Worm (Caenorhabditis elegans): Measurements from ENCODE around the gene srv-34.

Gene srv-34

ce11 chrV:16401519-16401918 is 26.9 kb upstream of the srv-34 start, which contains the start of gene F13A7.14 (continued):
- no peak for TF ChIP-seq bed-1 (GFP tag; IDR thresholded peaks at IDR 0.05)
- TF ChIP-seq let-526 (GFP tag; IDR thresholded peaks at IDR 0.05), result 0 out of 2 replicates have a peak, but pooled peaks have one; percentile 51
- no peak; the same call in 1 of the 2 replicates for TF ChIP-seq C06A6.2 (GFP tag; conservative IDR thresholded peaks at IDR 0.05)
- TF ChIP-seq nhr-120 (GFP tag; IDR thresholded peaks at IDR 0.05), result no peak
- TF ChIP-seq ceh-58 (GFP tag; IDR thresholded peaks at IDR 0.05), result no peak
- TF ChIP-seq Y67H2A.10 (GFP tag; conservative IDR thresholded peaks at IDR 0.05), result no peak
- TF ChIP-seq Y53G8AR.9 (GFP tag; conservative IDR thresholded peaks at IDR 0.05), result no peak; the same call in 1 of the 2 replicates
- no peak for TF ChIP-seq F57A8.1 (GFP tag; optimal IDR thresholded peaks at IDR 0.05)
- no peak for TF ChIP-seq repo-1 (tag; optimal IDR thresholded peaks at IDR 0.05)
- TF ChIP-seq let-607 (tag; optimal IDR thresholded peaks at IDR 0.05), result peak in 1 of 2 experiments; percentile 46
- no peak for TF ChIP-seq ztf-3 (GFP tag; optimal IDR thresholded peaks at IDR 0.05)
- peak; percentile 42 for TF ChIP-seq K12H6.12 (tag; optimal IDR thresholded peaks at IDR 0.05)
- TF ChIP-seq ccch-3 (GFP tag; optimal IDR thresholded peaks at IDR 0.05), result no peak
- TF ChIP-seq ztf-22 (GFP tag; optimal IDR thresholded peaks at IDR 0.05), result no peak
- TF ChIP-seq mel-28 (tag; optimal IDR thresholded peaks at IDR 0.05; ENCODE audit: borderline replicate concordance), result no peak
- TF ChIP-seq ZK185.1 (tag; optimal IDR thresholded peaks at IDR 0.05; ENCODE audit: poor library complexity, severe bottlenecking), result peak; percentile 90
- no peak for TF ChIP-seq dpff-1 (tag; optimal IDR thresholded peaks at IDR 0.05)
- TF ChIP-seq madf-8 (GFP tag; conservative IDR thresholded peaks at IDR 0.05), result peak; percentile 66
- no peak for TF ChIP-seq snpc-4 (GFP tag; optimal IDR thresholded peaks at IDR 0.05)
- peak in 3 of 4 experiments; percentile 53 to 72 (median 69) for TF ChIP-seq snpc-4 (tag; optimal IDR thresholded peaks at IDR 0.05)
- TF ChIP-seq lin-26 (GFP tag; IDR thresholded peaks at IDR 0.05), result no peak
- TF ChIP-seq B0035.1 (tag; optimal IDR thresholded peaks at IDR 0.05), result no peak
- TF ChIP-seq gei-17 (GFP tag; optimal IDR thresholded peaks at IDR 0.05), result no peak
- TF ChIP-seq F22D6.2 (tag; optimal IDR thresholded peaks at IDR 0.05), result peak; percentile 36
- no peak for TF ChIP-seq ztf-6 (GFP tag; IDR thresholded peaks at IDR 0.05)
- no peak for TF ChIP-seq fkh-3 (tag; optimal IDR thresholded peaks at IDR 0.05)
- TF ChIP-seq F33H1.4 (GFP tag; IDR thresholded peaks at IDR 0.05), result peak; percentile 51
- no peak for TF ChIP-seq hsf-1 (GFP tag; IDR thresholded peaks at IDR 0.05)
- no peak for TF ChIP-seq T26A5.8 (tag; optimal IDR thresholded peaks at IDR 0.05)
- TF ChIP-seq B0261.1 (tag; optimal IDR thresholded peaks at IDR 0.05), result peak; percentile 15
- TF ChIP-seq cebp-2 (GFP tag; IDR thresholded peaks at IDR 0.05), result no peak
- TF ChIP-seq C17E4.6 (GFP tag; IDR thresholded peaks at IDR 0.05), result no peak
- no peak for TF ChIP-seq ceh-40 (GFP tag; IDR thresholded peaks at IDR 0.05)
- peak; percentile 52 for TF ChIP-seq ceh-91 (GFP tag; IDR thresholded peaks at IDR 0.05)
- no peak for TF ChIP-seq rpc-1 (optimal IDR thresholded peaks at IDR 0.05)
- TF ChIP-seq rpc-1 (tag; optimal IDR thresholded peaks at IDR 0.05), result no peak
- TF ChIP-seq aptf-2 (GFP tag; conservative IDR thresholded peaks at IDR 0.05), result peak; percentile 72; the same call in 1 of the 2 replicates

ce11 chrV:16399388-16399787 is 24.8 kb upstream of the srv-34 start, which contains the start of gene sre-36:
TSS of gene sre-36 (plus strand) at chrV:16399688.
- no peak for TF ChIP-seq lin-26 (GFP tag; IDR thresholded peaks at IDR 0.05)

ce11 chrV:16395739-16396138 is 21.2 kb upstream of the srv-34 start, which contains the start of gene F13A7.12:
TSS of gene F13A7.12 (plus strand) at chrV:16396039.
- no peak for TF ChIP-seq egl-18 (GFP tag; IDR thresholded peaks at IDR 0.05)
- TF ChIP-seq K12H6.12 (tag; optimal IDR thresholded peaks at IDR 0.05), result no peak
- TF ChIP-seq ccch-3 (GFP tag; optimal IDR thresholded peaks at IDR 0.05), result no peak
- no peak for TF ChIP-seq ceh-40 (GFP tag; IDR thresholded peaks at IDR 0.05)
- no peak for TF ChIP-seq tbp1 (GFP tag; optimal IDR thresholded peaks at IDR 0.05)
